Worm (Caenorhabditis elegans) whole organism, L1 larva: ENCODE measurements around the gene clec-179.

Source experiments
- ceh-8 ChIP-seq: fragments of 200-800 bp; sonication (Bioruptor generic); optimal IDR thresholded peaks from 2 replicates; lab custom pipeline; 2018; ENCODE audit warnings: mild to moderate bottlenecking, missing genetic modification characterization, moderate library complexity, missing compliant biosample characterization
- ceh-90 ChIP-seq: sonication (generic microtip); optimal IDR thresholded peaks from 2 replicates; lab custom pipeline; 2016; ENCODE audit warnings: missing genetic modification characterization, missing compliant biosample characterization
- fkh-4 ChIP-seq: sonication (generic microtip); optimal IDR thresholded peaks from 2 replicates; lab custom pipeline; 2016; ENCODE audit warnings: missing compliant biosample characterization, missing genetic modification characterization, borderline replicate concordance
- irx-1 ChIP-seq: sonication (generic microtip); optimal IDR thresholded peaks from 2 replicates; lab custom pipeline; 2016; ENCODE audit warnings: missing genetic modification characterization, missing compliant biosample characterization
- mep-1 ChIP-seq: fragments of 150-350 bp; optimal IDR thresholded peaks from 2 replicates; lab custom pipeline; 2014; ENCODE audit warnings: missing biosample characterization, missing genetic modification characterization
- nhr-19 ChIP-seq: fragments of 200-800 bp; sonication (Bioruptor generic); conservative IDR thresholded peaks from 2 replicates; pipeline ENCODE4 v1.3.6; 2022; ENCODE audit warnings: missing genetic modification characterization, missing compliant biosample characterization
- pag-3 ChIP-seq: sonication (generic microtip); optimal IDR thresholded peaks from 2 replicates; lab custom pipeline; 2017; ENCODE audit warnings: missing genetic modification characterization, mild to moderate bottlenecking, missing compliant biosample characterization, antibody characterized with exemption, borderline replicate concordance; ENCODE audit not compliant: insufficient read depth
- snpc-4 ChIP-seq: fragments of 150-350 bp; optimal IDR thresholded peaks from 2 replicates; lab custom pipeline; 2014; ENCODE audit warnings: missing biosample characterization, missing genetic modification characterization
- tbx-2 ChIP-seq: sonication (generic microtip); optimal IDR thresholded peaks from 2 replicates; lab custom pipeline; 2016; ENCODE audit warnings: missing genetic modification characterization, missing compliant biosample characterization
- zag-1 ChIP-seq: fragments of 150-350 bp; optimal IDR thresholded peaks from 2 replicates; lab custom pipeline; 2014; ENCODE audit warnings: missing biosample characterization, missing genetic modification characterization

- TF ChIP-seq fkh-4 (tag; lab: Kevin White, UChicago) (no peak), zag-1 (tag; lab: Kevin White, UChicago) (no peak), snpc-4 (tag; lab: Kevin White, UChicago) (no peak), ceh-8 (no peak), mep-1 (tag; lab: Kevin White, UChicago) (no peak), irx-1 (tag; lab: Kevin White, UChicago) (no peak), ceh-90 (tag; lab: Kevin White, UChicago) (no peak), nhr-19 (GFP tag; lab: Robert Waterston, UW) (no peak), tbx-2 (tag; lab: Kevin White, UChicago) (no peak), pag-3 (no peak)
Measured at ce11 chrIV:7219398-7220087, 35.0 kb upstream of the clec-179 start, which contains the start of the genes glb-23 and R13A1.1.
